Worm (Caenorhabditis elegans) whole organism, late embryonic: Measurements from ENCODE around the gene C04F5.8.
A peak's percentile ranks its signal among the peaks of the same experiment; 100 is the strongest.

Experiments
- C08G9.2 ChIP-seq: sonication (generic microtip); optimal IDR thresholded peaks from 2 replicates; lab custom pipeline; 2016; ENCODE audit warnings: mild to moderate bottlenecking, missing genetic modification characterization, moderate library complexity, missing compliant biosample characterization
- K02D7.2 ChIP-seq: sonication (generic microtip); optimal IDR thresholded peaks from 2 replicates; lab custom pipeline; 2017; ENCODE audit warnings: mild to moderate bottlenecking, missing genetic modification characterization, missing compliant biosample characterization
- K09A11.1 ChIP-seq: sonication (generic microtip); optimal IDR thresholded peaks from 2 replicates; lab custom pipeline; 2017; ENCODE audit warnings: antibody characterized with exemption, mild to moderate bottlenecking, missing genetic modification characterization, missing compliant biosample characterization; ENCODE audit not compliant: insufficient read depth
- T23F11.4 ChIP-seq: fragments of 200-800 bp; sonication (Bioruptor generic); optimal IDR thresholded peaks from 2 replicates; lab custom pipeline; 2018; ENCODE audit warnings: mild to moderate bottlenecking, missing genetic modification characterization, missing compliant biosample characterization
- Y22D7AL.16 ChIP-seq: sonication (generic microtip); optimal IDR thresholded peaks from 2 replicates; lab custom pipeline; 2016; ENCODE audit warnings: missing genetic modification characterization, missing compliant biosample characterization
- ama-1 ChIP-seq: fragments of 150-350 bp; optimal IDR thresholded peaks from 2 replicates; lab custom pipeline; 2014
- ceh-14 ChIP-seq: sonication (generic microtip); optimal IDR thresholded peaks from 2 replicates; lab custom pipeline; 2016; ENCODE audit warnings: missing genotype, missing genetic modification characterization, missing compliant biosample characterization
- ceh-18 ChIP-seq: sonication (generic microtip); optimal IDR thresholded peaks from 2 replicates; lab custom pipeline; 2016; ENCODE audit warnings: missing genetic modification characterization, missing compliant biosample characterization
- ceh-19 ChIP-seq: fragments of 200-800 bp; sonication (Bioruptor generic); optimal IDR thresholded peaks from 2 replicates; lab custom pipeline; 2018; ENCODE audit warnings: mild to moderate bottlenecking, missing genetic modification characterization, missing compliant biosample characterization
- ceh-22 ChIP-seq: sonication (generic microtip); optimal IDR thresholded peaks from 2 replicates; lab custom pipeline; 2017; ENCODE audit warnings: missing biosample characterization, missing genetic modification characterization
- ceh-31 ChIP-seq: sonication (generic microtip); optimal IDR thresholded peaks from 2 replicates; lab custom pipeline; 2016; ENCODE audit warnings: missing genetic modification characterization, missing compliant biosample characterization
- ceh-34 ChIP-seq: sonication (generic microtip); optimal IDR thresholded peaks from 2 replicates; lab custom pipeline; 2016; ENCODE audit warnings: mild to moderate bottlenecking, missing genetic modification characterization, missing compliant biosample characterization
- ceh-6 ChIP-seq: fragments of 200-800 bp; sonication (Bioruptor generic); optimal IDR thresholded peaks from 2 replicates; lab custom pipeline; 2018; ENCODE audit warnings: mild to moderate bottlenecking, missing genetic modification characterization, missing compliant biosample characterization
- dmd-4 ChIP-seq: sonication (generic microtip); optimal IDR thresholded peaks from 2 replicates; lab custom pipeline; 2016; ENCODE audit warnings: borderline replicate concordance, missing genetic modification characterization, missing compliant biosample characterization
- dve-1 ChIP-seq: sonication (generic microtip); optimal IDR thresholded peaks from 2 replicates; lab custom pipeline; 2017; ENCODE audit warnings: antibody characterized with exemption, mild to moderate bottlenecking, missing genetic modification characterization, missing compliant biosample characterization
- elt-2 ChIP-seq: sonication (generic microtip); optimal IDR thresholded peaks from 2 replicates; lab custom pipeline; 2016; ENCODE audit warnings: missing genetic modification reagents, missing genetic modification characterization, missing compliant biosample characterization
- ets-4 ChIP-seq: sonication (generic microtip); optimal IDR thresholded peaks from 2 replicates; lab custom pipeline; 2016; ENCODE audit warnings: missing genetic modification characterization, missing compliant biosample characterization
- eyg-1 ChIP-seq: sonication (generic microtip); optimal IDR thresholded peaks from 2 replicates; lab custom pipeline; 2016; ENCODE audit warnings: missing genotype, missing genetic modification characterization, missing compliant biosample characterization
- fkh-6 ChIP-seq: sonication (generic microtip); optimal IDR thresholded peaks from 2 replicates; lab custom pipeline; 2016; ENCODE audit warnings: missing genetic modification characterization, missing compliant biosample characterization
- hlh-13 ChIP-seq: fragments of 200-800 bp; sonication (Bioruptor generic); optimal IDR thresholded peaks from 2 replicates; lab custom pipeline; 2018; ENCODE audit warnings: mild to moderate bottlenecking, missing genetic modification characterization, missing compliant biosample characterization
- hlh-30 ChIP-seq: sonication (generic microtip); optimal IDR thresholded peaks from 2 replicates; lab custom pipeline; 2017; ENCODE audit warnings: antibody characterized with exemption, missing genetic modification characterization, missing compliant biosample characterization; ENCODE audit not compliant: insufficient read depth
- hlh-6 ChIP-seq: sonication (generic microtip); optimal IDR thresholded peaks from 2 replicates; lab custom pipeline; 2016; ENCODE audit warnings: missing genotype, missing genetic modification characterization, missing compliant biosample characterization
- hlh-8 ChIP-seq: sonication (generic microtip); optimal IDR thresholded peaks from 2 replicates; lab custom pipeline; 2016; ENCODE audit warnings: missing genotype, missing genetic modification characterization, missing compliant biosample characterization
- lim-6 ChIP-seq: sonication (generic microtip); optimal IDR thresholded peaks from 2 replicates; lab custom pipeline; 2016; ENCODE audit warnings: missing genetic modification characterization, missing compliant biosample characterization
- nfya-1 ChIP-seq: sonication (generic microtip); optimal IDR thresholded peaks from 2 replicates; lab custom pipeline; 2017; ENCODE audit warnings: missing genetic modification characterization, mild to moderate bottlenecking, missing compliant biosample characterization, antibody characterized with exemption, moderate library complexity
- nhr-11 ChIP-seq: fragments of 150-350 bp; optimal IDR thresholded peaks from 2 replicates; lab custom pipeline; 2014; ENCODE audit warnings: missing biosample characterization, missing genetic modification characterization
- nhr-232 ChIP-seq: sonication (generic microtip); optimal IDR thresholded peaks from 2 replicates; lab custom pipeline; 2016; ENCODE audit warnings: missing genetic modification characterization, missing compliant biosample characterization
- pat-9 ChIP-seq: fragments of 200-800 bp; sonication (Bioruptor generic); optimal IDR thresholded peaks from 2 replicates; lab custom pipeline; 2018; ENCODE audit warnings: mild to moderate bottlenecking, missing genetic modification characterization, moderate library complexity, missing compliant biosample characterization
- pha-2 ChIP-seq: sonication (generic microtip); optimal IDR thresholded peaks from 2 replicates; lab custom pipeline; 2017; ENCODE audit warnings: mild to moderate bottlenecking, missing genetic modification characterization, missing compliant biosample characterization
- pqm-1 ChIP-seq: sonication (generic microtip); optimal IDR thresholded peaks from 2 replicates; lab custom pipeline; 2016; ENCODE audit warnings: missing genetic modification characterization, missing compliant biosample characterization
- pros-1 ChIP-seq: fragments of 150-350 bp; optimal IDR thresholded peaks from 2 replicates; lab custom pipeline; 2014; ENCODE audit warnings: missing biosample characterization, missing genetic modification reagents, missing genetic modification characterization
- ref-2 ChIP-seq: sonication (generic microtip); optimal IDR thresholded peaks from 2 replicates; lab custom pipeline; 2016; ENCODE audit warnings: missing genetic modification characterization, missing compliant biosample characterization
- sox-4 ChIP-seq: sonication (generic microtip); optimal IDR thresholded peaks from 2 replicates; lab custom pipeline; 2017; ENCODE audit warnings: mild to moderate bottlenecking, missing genetic modification characterization, inconsistent platforms, missing compliant biosample characterization
- syd-9 ChIP-seq: sonication (generic microtip); optimal IDR thresholded peaks from 2 replicates; lab custom pipeline; 2016; ENCODE audit warnings: mild to moderate bottlenecking, missing genetic modification characterization, moderate library complexity, missing compliant biosample characterization
- tbx-2 ChIP-seq: sonication (generic microtip); optimal IDR thresholded peaks from 2 replicates; lab custom pipeline; 2016; ENCODE audit warnings: missing genetic modification characterization, missing compliant biosample characterization
- unc-42 ChIP-seq: sonication (generic microtip); optimal IDR thresholded peaks from 2 replicates; lab custom pipeline; 2016; ENCODE audit warnings: missing genotype, missing genetic modification characterization, missing compliant biosample characterization

The C04F5.8 gene

DNA sequence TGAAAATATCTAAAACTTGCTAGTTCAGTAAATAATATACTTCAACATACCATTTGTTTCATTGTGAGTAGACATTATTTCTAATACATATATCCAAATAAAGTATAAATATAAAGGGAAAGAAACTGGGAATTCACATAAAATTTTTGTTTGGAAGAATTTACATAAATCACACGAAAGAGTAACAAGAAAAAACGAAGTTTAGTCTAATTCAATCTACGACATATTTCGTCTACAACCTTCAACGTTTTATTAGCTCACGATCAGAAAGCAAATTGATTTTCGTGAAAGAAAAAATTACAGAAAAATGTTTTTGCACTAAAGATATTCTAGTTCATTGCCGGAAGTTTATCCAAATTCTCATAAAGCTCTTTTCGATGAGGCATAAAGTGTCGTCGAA is 16.5 kb downstream of the C04F5.8 start, which contains the start of gene C04F5.2:
TSS of gene C04F5.2 (minus strand) at position 101 of the 400 bp plus-strand sequence.
- TF ChIP-seq ceh-31 (no peak), eyg-1 (tag; lab: Kevin White, UChicago) (no peak), lim-6 (tag; lab: Kevin White, UChicago) (no peak), nhr-232 (tag; lab: Kevin White, UChicago) (no peak), ceh-14 (no peak), tbx-2 (no peak), C08G9.2 (tag; lab: Kevin White, UChicago) (no peak), unc-42 (tag; lab: Kevin White, UChicago) (no peak), hlh-6 (tag; lab: Kevin White, UChicago) (no peak), ceh-22 (tag; lab: Kevin White, UChicago) (no peak), ama-1 (lab: Kevin White, UChicago) (no peak), syd-9 (tag; lab: Kevin White, UChicago) (no peak), K02D7.2 (no peak), fkh-6 (tag; lab: Kevin White, UChicago) (no peak), hlh-8 (tag; lab: Kevin White, UChicago) (no peak), hlh-13 (GFP tag; lab: Kevin White, UChicago) (no peak), ceh-6 (no peak), pha-2 (tag; lab: Kevin White, UChicago) (no peak)

ce11 chrV:5090386-5090785 is 23.2 kb downstream of the C04F5.8 start:
- TF ChIP-seq unc-42 (tag; lab: Kevin White, UChicago) (peak; percentile 1), nhr-11 (tag; lab: Kevin White, UChicago) (no peak), nfya-1 (no peak)

ce11 chrV:5089497-5090134 is 23.9 kb downstream of the C04F5.8 start, which contains the start of gene glb-32:
Gene glb-32, minus strand, starts transcription at chrV:5089547.
- TF ChIP-seq ceh-19 (GFP tag; lab: Kevin White, UChicago) = no peak
- TF ChIP-seq ets-4 (tag; lab: Kevin White, UChicago) = no peak
- no peak for TF ChIP-seq elt-2 (tag; lab: Kevin White, UChicago)
- TF ChIP-seq pros-1 (tag; lab: Kevin White, UChicago) = no peak
- no peak for TF ChIP-seq ama-1 (lab: Kevin White, UChicago)
- no peak for TF ChIP-seq pat-9 (tag; lab: Kevin White, UChicago)
- TF ChIP-seq nfya-1 = no peak
- no peak for TF ChIP-seq ref-2 (tag; lab: Kevin White, UChicago)
- TF ChIP-seq dmd-4 = no peak
- TF ChIP-seq ceh-34 (tag; lab: Kevin White, UChicago) = no peak
- TF ChIP-seq ceh-6 = no peak
- TF ChIP-seq nhr-11 (tag; lab: Kevin White, UChicago) = no peak
- no peak for TF ChIP-seq dve-1 (tag; lab: Kevin White, UChicago)
- no peak for TF ChIP-seq T23F11.4
- TF ChIP-seq ceh-18 (tag; lab: Kevin White, UChicago) = no peak
- no peak for TF ChIP-seq hlh-30 (tag; lab: Kevin White, UChicago)
- no peak for TF ChIP-seq sox-4 (tag; lab: Kevin White, UChicago)
- no peak for TF ChIP-seq K09A11.1 (tag; lab: Kevin White, UChicago)
- TF ChIP-seq Y22D7AL.16 (tag; lab: Kevin White, UChicago) = no peak
- TF ChIP-seq pqm-1 = no peak

DNA sequence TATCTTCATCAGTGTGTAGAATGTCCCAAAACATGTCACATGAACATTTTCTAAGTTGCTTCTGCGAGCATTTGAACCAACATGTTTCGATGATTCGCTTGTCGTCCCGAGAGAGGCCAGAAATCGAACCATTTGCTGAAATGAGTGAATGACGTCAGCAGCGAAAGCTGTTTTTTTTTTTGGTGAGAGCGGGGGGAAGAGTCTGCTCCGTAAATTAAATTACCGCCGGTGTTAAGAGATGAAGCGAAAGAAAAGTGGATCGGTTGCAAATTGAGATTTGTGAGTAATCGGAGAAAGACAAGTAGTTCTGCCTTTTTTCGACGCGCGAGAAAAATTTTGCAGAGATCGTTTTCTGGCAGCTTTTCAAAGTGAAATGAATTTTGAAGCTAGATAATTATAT is 25.2 kb downstream of the C04F5.8 start:
- peak; percentile 55 for TF ChIP-seq unc-42 (tag; lab: Kevin White, UChicago)
- no peak for TF ChIP-seq tbx-2
